Fruit fly (Drosophila melanogaster) whole organism, embryonic: ENCODE results near the gene NimC1.

Experiments
- CG10565 ChIP-seq: fragments of 200-800 bp; sonication (Bioruptor generic); optimal IDR thresholded peaks from 3 replicates; lab custom pipeline; 2016; ENCODE audit warnings: missing biosample characterization, mild to moderate bottlenecking, missing genetic modification characterization
- CG10959 ChIP-seq: fragments of 200-800 bp; sonication (Bioruptor generic); IDR thresholded peaks from 2 replicates; pipeline ENCODE4 v1.3.6; 2022; ENCODE audit warnings: missing biosample characterization, missing genetic modification characterization
- CG11456 ChIP-seq: fragments of 200-800 bp; sonication (Bioruptor generic); IDR thresholded peaks from 3 replicates; pipeline ENCODE4 v1.3.6; 2022; ENCODE audit warnings: missing biosample characterization, missing genetic modification characterization
- CG13287 ChIP-seq: fragments of 200-800 bp; sonication (Bioruptor generic); IDR thresholded peaks from 2 replicates; pipeline ENCODE4 v1.3.6; 2022; ENCODE audit warnings: missing biosample characterization, missing genetic modification characterization; ENCODE audit not compliant: partially characterized antibody
- CG13775 ChIP-seq: fragments of 200-800 bp; sonication (Bioruptor generic); optimal IDR thresholded peaks from 3 replicates; lab custom pipeline; 2017; ENCODE audit warnings: missing biosample characterization, mild to moderate bottlenecking, missing genetic modification characterization
- CG15073 ChIP-seq: fragments of 200-800 bp; sonication (Bioruptor generic); optimal IDR thresholded peaks from 2 replicates; lab custom pipeline; 2016; ENCODE audit warnings: missing biosample characterization, missing genetic modification characterization
- CG15479 ChIP-seq: fragments of 200-800 bp; sonication (Bioruptor generic); optimal IDR thresholded peaks from 3 replicates; lab custom pipeline; 2019; ENCODE audit warnings: missing biosample characterization, mild to moderate bottlenecking, missing genetic modification characterization, moderate library complexity
- CG17328 ChIP-seq: fragments of 200-800 bp; sonication (Bioruptor generic); IDR thresholded peaks from 2 replicates; pipeline ENCODE4 v1.3.6; 2022; ENCODE audit warnings: missing biosample characterization, missing genetic modification characterization
- CG2129 ChIP-seq: fragments of 200-800 bp; sonication (Bioruptor generic); IDR thresholded peaks from 2 replicates; pipeline ENCODE4 v1.3.6; 2022; ENCODE audit warnings: missing biosample characterization, missing genetic modification characterization; ENCODE audit not compliant: partially characterized antibody
- CG2199 ChIP-seq: fragments of 200-800 bp; sonication (Bioruptor generic); IDR thresholded peaks from 3 replicates; pipeline ENCODE4 v1.3.6; 2022; ENCODE audit warnings: missing biosample characterization, missing genetic modification characterization
- CG30020 ChIP-seq: fragments of 200-800 bp; optimal IDR thresholded peaks from 2 replicates; lab custom pipeline; 2019; ENCODE audit warnings: missing biosample characterization, mild to moderate bottlenecking, missing genetic modification characterization, moderate library complexity
- CG33213 ChIP-seq: fragments of 200-800 bp; sonication (Bioruptor generic); optimal IDR thresholded peaks from 3 replicates; lab custom pipeline; 2016; ENCODE audit warnings: missing biosample characterization, missing genetic modification characterization
- CG6254 ChIP-seq: fragments of 200-800 bp; sonication (Bioruptor generic); optimal IDR thresholded peaks from 3 replicates; lab custom pipeline; 2017; ENCODE audit warnings: mild to moderate bottlenecking, missing biosample characterization, missing genetic modification reagents, missing genetic modification characterization
- CG6683 ChIP-seq: fragments of 200-800 bp; sonication (Bioruptor generic); optimal IDR thresholded peaks from 2 replicates; lab custom pipeline; 2017; ENCODE audit warnings: missing biosample characterization, mild to moderate bottlenecking, missing genetic modification characterization, missing genetic modification reagents
- CG7928 ChIP-seq: fragments of 200-800 bp; sonication (Bioruptor generic); optimal IDR thresholded peaks from 2 replicates; lab custom pipeline; 2017; ENCODE audit warnings: missing biosample characterization, mild to moderate bottlenecking, missing genetic modification characterization
- CG9797 ChIP-seq: fragments of 200-800 bp; sonication (Bioruptor generic); optimal IDR thresholded peaks from 3 replicates; lab custom pipeline; 2018; ENCODE audit warnings: missing biosample characterization, mild to moderate bottlenecking, missing genetic modification characterization
- CG9876 ChIP-seq: fragments of 200-800 bp; sonication (Bioruptor generic); optimal IDR thresholded peaks from 2 replicates; lab custom pipeline; 2016; ENCODE audit warnings: missing biosample characterization, missing genetic modification characterization
- CG9932 ChIP-seq: fragments of 200-800 bp; sonication (Bioruptor generic); IDR thresholded peaks from 2 replicates; pipeline ENCODE4 v1.3.6; 2022; ENCODE audit warnings: missing biosample characterization, missing genetic modification characterization
- Chrac-16 ChIP-seq: fragments of 200-800 bp; sonication (Bioruptor generic); optimal IDR thresholded peaks from 3 replicates; lab custom pipeline; 2016; ENCODE audit warnings: missing biosample characterization, missing genetic modification characterization
- CkIIα-i1 ChIP-seq: fragments of 200-800 bp; sonication (Bioruptor generic); IDR thresholded peaks from 2 replicates; pipeline ENCODE4 v1.3.6; 2022; ENCODE audit warnings: missing biosample characterization, missing genetic modification characterization
- Deaf1 ChIP-seq: fragments of 200-800 bp; optimal IDR thresholded peaks from 3 replicates; lab custom pipeline; 2019; ENCODE audit warnings: missing biosample characterization, mild to moderate bottlenecking, missing genetic modification characterization, moderate library complexity
- H2.0 ChIP-seq: fragments of 200-800 bp; sonication (Bioruptor generic); IDR thresholded peaks from 2 replicates; pipeline ENCODE4 v1.3.6; 2022; ENCODE audit warnings: missing biosample characterization, missing genetic modification characterization
- HLHmδ ChIP-seq: fragments of 200-800 bp; sonication (Bioruptor generic); optimal IDR thresholded peaks from 2 replicates; lab custom pipeline; 2018; ENCODE audit warnings: missing biosample characterization, mild to moderate bottlenecking, missing genetic modification characterization, moderate library complexity
- Hsf ChIP-seq: fragments of 200-800 bp; sonication (Bioruptor generic); optimal IDR thresholded peaks from 3 replicates; lab custom pipeline; 2016; ENCODE audit warnings: missing biosample characterization, missing genetic modification characterization
- Med ChIP-seq: fragments of 200-800 bp; sonication (Bioruptor generic); peaks from one replicate; lab custom pipeline; 2016; ENCODE audit warnings: missing biosample characterization, missing genetic modification characterization, mild to moderate bottlenecking, inconsistent platforms, moderate library complexity
- Optix ChIP-seq: fragments of 200-800 bp; sonication (Bioruptor generic); IDR thresholded peaks from 3 replicates; pipeline ENCODE4 v1.3.6; 2022; ENCODE audit warnings: missing biosample characterization, missing genetic modification characterization
- Poxn ChIP-seq: fragments of 200-800 bp; sonication (Bioruptor generic); IDR thresholded peaks from 2 replicates; pipeline ENCODE4 v1.3.6; 2022; ENCODE audit warnings: missing biosample characterization, missing genetic modification characterization
- Sin3A ChIP-seq: fragments of >200 bp; optimal IDR thresholded peaks from 2 replicates; lab custom pipeline; 2018
- Sox100B ChIP-seq: fragments of 200-800 bp; sonication (Bioruptor generic); optimal IDR thresholded peaks from 3 replicates; lab custom pipeline; 2018; ENCODE audit warnings: missing biosample characterization, mild to moderate bottlenecking, missing genetic modification characterization
- Vsx1 ChIP-seq: fragments of 200-800 bp; sonication (Bioruptor generic); optimal IDR thresholded peaks from 2 replicates; lab custom pipeline; 2017; ENCODE audit warnings: missing biosample characterization, mild to moderate bottlenecking, missing genetic modification characterization, missing genetic modification reagents
- Xbp1 ChIP-seq: fragments of 200-800 bp; sonication (Bioruptor generic); optimal IDR thresholded peaks from 3 replicates; lab custom pipeline; 2016; ENCODE audit warnings: missing biosample characterization, mild to moderate bottlenecking, missing genetic modification characterization
- crp ChIP-seq, 2 experiments: fragments of 200-800 bp; sonication (Bioruptor generic); optimal IDR thresholded peaks; 2 replicates in 1 of 2; 3 replicates in 1 of 2; lab custom pipeline; 2017; ENCODE audit warnings: missing biosample characterization in 2 of 2, missing genetic modification characterization in 2 of 2, mild to moderate bottlenecking in 1 of 2, moderate library complexity in 1 of 2
- da ChIP-seq: fragments of 200-800 bp; sonication (Bioruptor generic); optimal IDR thresholded peaks from 2 replicates; lab custom pipeline; 2016; ENCODE audit warnings: missing biosample characterization, missing genetic modification characterization
- danr ChIP-seq: fragments of 200-800 bp; sonication (Bioruptor generic); IDR thresholded peaks from 2 replicates; pipeline ENCODE4 v1.3.6; 2022; ENCODE audit warnings: missing biosample characterization, missing genetic modification characterization
- dm ChIP-seq: fragments of 200-800 bp; sonication (Bioruptor generic); optimal IDR thresholded peaks from 3 replicates; lab custom pipeline; 2016; ENCODE audit warnings: missing biosample characterization, missing genetic modification characterization
- dysf ChIP-seq: fragments of 200-800 bp; sonication (Bioruptor generic); IDR thresholded peaks from 3 replicates; pipeline ENCODE4 v1.3.6; 2022; ENCODE audit warnings: missing biosample characterization, missing genetic modification characterization
- fru ChIP-seq: fragments of >200 bp; optimal IDR thresholded peaks from 2 replicates; lab custom pipeline; 2017
- gsb-n ChIP-seq: fragments of 200-800 bp; sonication (Bioruptor generic); optimal IDR thresholded peaks from 3 replicates; lab custom pipeline; 2018; ENCODE audit warnings: missing biosample characterization, mild to moderate bottlenecking, missing genetic modification characterization
- hkb ChIP-seq, 2 experiments: fragments of 200-800 bp in 1 of 2; fragments of >200 bp in 1 of 2; sonication (Bioruptor generic) in 1 of 2; IDR thresholded peaks in 1 of 2; optimal IDR thresholded peaks in 1 of 2; 2 replicates each; pipeline versions ENCODE4 v1.3.6 to Lab custom; 2017 to 2022; ENCODE audit warnings: missing biosample characterization in 1 of 2, missing genetic modification characterization in 1 of 2
- ind ChIP-seq: fragments of 200-800 bp; sonication (Bioruptor generic); optimal IDR thresholded peaks from 3 replicates; lab custom pipeline; 2016; ENCODE audit warnings: missing biosample characterization, missing genetic modification characterization
- kni ChIP-seq: fragments of 200-800 bp; sonication (Bioruptor generic); optimal IDR thresholded peaks from 3 replicates; lab custom pipeline; 2017; ENCODE audit warnings: mild to moderate bottlenecking, missing biosample characterization, missing genetic modification reagents, missing genetic modification characterization
- lab ChIP-seq: fragments of 200-800 bp; sonication (Bioruptor generic); optimal IDR thresholded peaks from 3 replicates; lab custom pipeline; 2017; ENCODE audit warnings: missing biosample characterization, missing genetic modification characterization, mild to moderate bottlenecking, moderate library complexity, missing genetic modification reagents
- nerfin-2 ChIP-seq: fragments of 200-800 bp; sonication (Bioruptor generic); IDR thresholded peaks from 2 replicates; pipeline ENCODE4 v1.3.6; 2022; ENCODE audit warnings: missing biosample characterization, missing genetic modification characterization; ENCODE audit not compliant: partially characterized antibody
- oc ChIP-seq: fragments of 200-800 bp; sonication (Bioruptor generic); optimal IDR thresholded peaks from 2 replicates; lab custom pipeline; 2018; ENCODE audit warnings: missing biosample characterization, mild to moderate bottlenecking, missing genetic modification characterization, moderate library complexity
- pzg ChIP-seq: fragments of 200-800 bp; sonication (Bioruptor generic); optimal IDR thresholded peaks from 3 replicates; lab custom pipeline; 2018; ENCODE audit warnings: missing biosample characterization, mild to moderate bottlenecking, missing genetic modification characterization, moderate library complexity
- slou ChIP-seq: fragments of 200-800 bp; sonication (Bioruptor generic); optimal IDR thresholded peaks from 3 replicates; lab custom pipeline; 2016; ENCODE audit warnings: missing biosample characterization, missing genetic modification characterization
- tap ChIP-seq: fragments of 200-800 bp; optimal IDR thresholded peaks from 3 replicates; lab custom pipeline; 2019; ENCODE audit warnings: missing biosample characterization, mild to moderate bottlenecking, missing genetic modification characterization, moderate library complexity
- tgo ChIP-seq: fragments of 200-800 bp; sonication (Bioruptor generic); IDR thresholded peaks from 3 replicates; pipeline ENCODE4 v1.3.6; 2022; ENCODE audit warnings: missing biosample characterization, missing genetic modification characterization
- zfh1 ChIP-seq: fragments of 200-800 bp; sonication (Bioruptor generic); IDR thresholded peaks from 3 replicates; pipeline ENCODE4 v1.3.6; 2022; ENCODE audit warnings: missing biosample characterization, missing genetic modification characterization

The NimC1 gene

DNA sequence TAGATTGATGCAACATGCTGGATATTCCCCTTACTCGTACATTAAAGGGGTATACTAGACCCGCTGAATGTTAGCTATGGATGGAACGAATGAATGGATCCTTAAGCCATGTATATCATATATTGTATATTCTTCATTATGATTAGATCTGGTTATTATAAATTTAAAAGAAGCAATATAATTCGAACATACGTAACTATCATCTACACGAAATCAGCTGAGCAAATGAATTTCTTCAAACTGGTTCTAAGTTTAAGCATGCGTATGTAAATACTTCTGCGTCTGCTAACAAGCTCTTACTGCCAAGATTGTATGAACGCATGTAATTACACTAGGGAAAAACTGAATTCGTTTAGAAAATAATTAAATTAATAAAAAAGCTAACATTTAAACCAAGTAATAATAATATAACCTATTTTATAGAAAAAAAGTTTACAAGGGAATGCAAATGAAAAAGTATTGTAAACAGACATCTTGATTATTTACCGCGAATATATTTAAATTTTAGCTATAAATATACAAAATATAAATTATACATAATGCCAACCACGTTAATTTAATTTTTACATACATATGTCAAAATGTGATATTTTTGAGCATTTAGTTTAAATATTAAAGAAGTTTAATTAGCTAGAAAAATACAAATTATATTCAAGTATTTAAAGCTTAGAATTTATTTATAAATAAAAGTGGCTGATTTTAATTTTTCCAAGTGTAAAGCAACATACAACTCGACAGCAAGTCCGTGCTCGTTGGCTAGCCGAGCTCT lies 44.5 kb upstream of the NimC1 start (continued):
- TF ChIP-seq H2.0 (GFP tag; lab: Robert Waterston, UW), result peak; percentile 38; the same call in 1 of the 2 replicates
- no peak for TF ChIP-seq CG10565
- no peak for TF ChIP-seq CG7928 (GFP tag; lab: Kevin White, UChicago)
- TF ChIP-seq CG6254 (GFP tag; lab: Kevin White, UChicago), result no peak
- TF ChIP-seq CG2129, result no peak
- TF ChIP-seq CkIIα-i1, result no peak
- peak; percentile 85 for TF ChIP-seq Sox100B (GFP tag; lab: Kevin White, UChicago)
- TF ChIP-seq Med (GFP tag; lab: Kevin White, UChicago), result peak; percentile 88
- no peak for TF ChIP-seq CG15073
- no peak for TF ChIP-seq pzg (GFP tag; lab: Kevin White, UChicago)
- TF ChIP-seq tap (tag; lab: Kevin White, UChicago), result peak; percentile 23
- peak; percentile 79; the same call in 2 of the 3 replicates for TF ChIP-seq CG2199
- TF ChIP-seq Sin3A (lab: Kevin White, UChicago), result no peak
- no peak for TF ChIP-seq nerfin-2 (GFP tag; lab: Robert Waterston, UW)
- TF ChIP-seq Xbp1, result peak; percentile 50
- 0 out of 2 replicates have a peak, but pooled peaks have one; percentile 28 for TF ChIP-seq danr (GFP tag; lab: Robert Waterston, UW)
- peak; percentile 56 for TF ChIP-seq CG13775 (GFP tag; lab: Kevin White, UChicago)
- no peak for TF ChIP-seq da (GFP tag; lab: Kevin White, UChicago)
- peak; percentile 71 for TF ChIP-seq gsb-n (tag; lab: Kevin White, UChicago)
- no peak for TF ChIP-seq dm (GFP tag; lab: Kevin White, UChicago)
- peak; percentile 39 for TF ChIP-seq ind (GFP tag; lab: Kevin White, UChicago)
- TF ChIP-seq Chrac-16, result peak; percentile 40
- no peak for TF ChIP-seq CG9797 (GFP tag; lab: Kevin White, UChicago)
- TF ChIP-seq Vsx1 (GFP tag; lab: Kevin White, UChicago), result no peak
- peak; percentile 59 for TF ChIP-seq tgo
- TF ChIP-seq Optix, result no peak
- TF ChIP-seq dysf (GFP tag; lab: Robert Waterston, UW), result peak; percentile 63
- TF ChIP-seq CG11456 (GFP tag; lab: Robert Waterston, UW), result no peak
- peak in 1 of 2 experiments; percentile 38 for TF ChIP-seq crp (GFP tag; optimal IDR thresholded peaks at IDR 0.05; lab: Kevin White, UChicago)
- no peak for TF ChIP-seq fru (lab: Kevin White, UChicago)
- peak; percentile 73 for TF ChIP-seq Hsf (GFP tag; lab: Kevin White, UChicago)
- TF ChIP-seq kni (GFP tag; lab: Kevin White, UChicago), result no peak
- TF ChIP-seq oc (tag; lab: Kevin White, UChicago), result peak; percentile 72
- no peak for TF ChIP-seq CG33213 (GFP tag; lab: Kevin White, UChicago)
- no peak for TF ChIP-seq Poxn (GFP tag; lab: Robert Waterston, UW)
- TF ChIP-seq slou (GFP tag; lab: Kevin White, UChicago), result peak; percentile 9
- TF ChIP-seq CG9932 (GFP tag; lab: Robert Waterston, UW), result peak; percentile 63
- peak; percentile 80 for TF ChIP-seq zfh1 (GFP tag; lab: Robert Waterston, UW)
- no peak for TF ChIP-seq CG13287 (GFP tag; lab: Robert Waterston, UW)
- TF ChIP-seq CG30020 (tag; lab: Kevin White, UChicago), result peak; percentile 60
- TF ChIP-seq CG17328 (GFP tag; lab: Robert Waterston, UW), result peak; percentile 39; the same call in 1 of the 2 replicates
- peak; percentile 76 for TF ChIP-seq Deaf1 (tag; lab: Kevin White, UChicago)
- TF ChIP-seq CG15479, result no peak
- TF ChIP-seq CG6683 (GFP tag; lab: Kevin White, UChicago), result no peak
- TF ChIP-seq CG9876, result no peak
- TF ChIP-seq HLHmδ (GFP tag; lab: Kevin White, UChicago), result no peak
- TF ChIP-seq CG10959 (GFP tag; lab: Robert Waterston, UW), result peak; percentile 59; the same call in 1 of the 2 replicates
- TF ChIP-seq lab (GFP tag; lab: Kevin White, UChicago), result peak; percentile 74
- no peak for TF ChIP-seq hkb (optimal IDR thresholded peaks at IDR 0.05; lab: Kevin White, UChicago)
- peak; percentile 42; the same call in 1 of the 2 replicates for TF ChIP-seq hkb (GFP tag; IDR thresholded peaks at IDR 0.05; lab: Robert Waterston, UW)
